Fruit fly (Drosophila melanogaster) whole organism, embryonic: ENCODE data around the gene Wbp2.

Experiments used
- CG10366 ChIP-seq: fragments of 200-800 bp; sonication (Bioruptor generic); IDR thresholded peaks from 2 replicates; pipeline ENCODE4 v1.3.6; 2022; ENCODE audit warnings: missing biosample characterization, missing genetic modification characterization
- CG11093 ChIP-seq: fragments of 200-800 bp; sonication (Bioruptor generic); IDR thresholded peaks from 3 replicates; pipeline ENCODE4 v1.3.6; 2022; ENCODE audit warnings: missing biosample characterization, missing genetic modification characterization
- CG11695 ChIP-seq: fragments of 200-800 bp; sonication (Bioruptor generic); IDR thresholded peaks from 3 replicates; pipeline ENCODE4 v1.3.6; 2022; ENCODE audit warnings: missing biosample characterization, missing genetic modification characterization
- CG12104 ChIP-seq: fragments of 200-800 bp; sonication (Bioruptor generic); optimal IDR thresholded peaks from 3 replicates; lab custom pipeline; 2016; ENCODE audit warnings: missing biosample characterization, missing genetic modification characterization
- CG12155 ChIP-seq: fragments of 200-800 bp; sonication (Bioruptor generic); optimal IDR thresholded peaks from 3 replicates; lab custom pipeline; 2016; ENCODE audit warnings: missing biosample characterization, missing genetic modification characterization
- CG12942 ChIP-seq: fragments of 200-800 bp; sonication (Bioruptor generic); optimal IDR thresholded peaks from 3 replicates; lab custom pipeline; 2016; ENCODE audit warnings: missing biosample characterization, missing genetic modification characterization
- CG13287 ChIP-seq: fragments of 200-800 bp; sonication (Bioruptor generic); IDR thresholded peaks from 2 replicates; pipeline ENCODE4 v1.3.6; 2022; ENCODE audit warnings: missing biosample characterization, missing genetic modification characterization; ENCODE audit not compliant: partially characterized antibody
- CG15601 ChIP-seq: fragments of 200-800 bp; sonication (Bioruptor generic); optimal IDR thresholded peaks from 3 replicates; lab custom pipeline; 2019; ENCODE audit warnings: missing biosample characterization, mild to moderate bottlenecking, missing genetic modification characterization, moderate library complexity
- CG17328 ChIP-seq: fragments of 200-800 bp; sonication (Bioruptor generic); IDR thresholded peaks from 2 replicates; pipeline ENCODE4 v1.3.6; 2022; ENCODE audit warnings: missing biosample characterization, missing genetic modification characterization
- CG2116 ChIP-seq: fragments of 200-800 bp; sonication (Bioruptor generic); optimal IDR thresholded peaks from 3 replicates; lab custom pipeline; 2018; ENCODE audit warnings: missing biosample characterization, mild to moderate bottlenecking, missing genetic modification characterization
- CG2199 ChIP-seq: fragments of 200-800 bp; sonication (Bioruptor generic); IDR thresholded peaks from 3 replicates; pipeline ENCODE4 v1.3.6; 2022; ENCODE audit warnings: missing biosample characterization, missing genetic modification characterization
- CG2712 ChIP-seq: fragments of 200-800 bp; optimal IDR thresholded peaks from 3 replicates; lab custom pipeline; 2019; ENCODE audit warnings: missing biosample characterization, mild to moderate bottlenecking, missing genetic modification characterization, moderate library complexity
- CG30403 ChIP-seq: fragments of 200-800 bp; sonication (Bioruptor generic); optimal IDR thresholded peaks from 3 replicates; lab custom pipeline; 2016; ENCODE audit warnings: missing biosample characterization, missing genetic modification characterization
- CG30431 ChIP-seq: fragments of 200-800 bp; sonication (Bioruptor generic); optimal IDR thresholded peaks from 2 replicates; lab custom pipeline; 2017; ENCODE audit warnings: missing biosample characterization, missing genetic modification characterization
- CG31388 ChIP-seq: fragments of 200-800 bp; sonication (Bioruptor generic); optimal IDR thresholded peaks from 2 replicates; lab custom pipeline; 2016; ENCODE audit warnings: missing biosample characterization, missing genetic modification characterization
- CG32772 ChIP-seq: fragments of 200-800 bp; sonication (Bioruptor generic); IDR thresholded peaks from 2 replicates; pipeline ENCODE4 v1.3.6; 2022; ENCODE audit warnings: missing biosample characterization, missing genetic modification characterization
- CG42726 ChIP-seq: fragments of 200-800 bp; sonication (Bioruptor generic); IDR thresholded peaks from 2 replicates; pipeline ENCODE4 v1.3.6; 2022; ENCODE audit warnings: missing biosample characterization, missing genetic modification characterization; ENCODE audit not compliant: partially characterized antibody
- CG4328 ChIP-seq: fragments of 200-800 bp; sonication (Bioruptor generic); optimal IDR thresholded peaks from 3 replicates; lab custom pipeline; 2017; ENCODE audit warnings: missing biosample characterization, missing genetic modification reagents, missing genetic modification characterization
- CG6254 ChIP-seq: fragments of 200-800 bp; sonication (Bioruptor generic); optimal IDR thresholded peaks from 3 replicates; lab custom pipeline; 2017; ENCODE audit warnings: mild to moderate bottlenecking, missing biosample characterization, missing genetic modification reagents, missing genetic modification characterization
- CG6791 ChIP-seq: fragments of 200-800 bp; sonication (Bioruptor generic); IDR thresholded peaks from 3 replicates; pipeline ENCODE4 v1.3.6; 2022; ENCODE audit warnings: missing biosample characterization, missing genetic modification characterization; ENCODE audit not compliant: partially characterized antibody
- CG7963 ChIP-seq: fragments of 200-800 bp; sonication (Bioruptor generic); IDR thresholded peaks from 3 replicates; pipeline ENCODE4 v1.3.6; 2022; ENCODE audit warnings: missing biosample characterization, missing genetic modification characterization; ENCODE audit not compliant: partially characterized antibody
- Deaf1 ChIP-seq: fragments of 200-800 bp; optimal IDR thresholded peaks from 3 replicates; lab custom pipeline; 2019; ENCODE audit warnings: missing biosample characterization, mild to moderate bottlenecking, missing genetic modification characterization, moderate library complexity
- Gsc ChIP-seq: fragments of 200-800 bp; sonication (Bioruptor generic); IDR thresholded peaks from 2 replicates; pipeline ENCODE4 v1.3.6; 2022; ENCODE audit warnings: missing biosample characterization, missing genetic modification characterization
- Med ChIP-seq: fragments of 200-800 bp; sonication (Bioruptor generic); peaks from one replicate; lab custom pipeline; 2016; ENCODE audit warnings: missing biosample characterization, missing genetic modification characterization, mild to moderate bottlenecking, inconsistent platforms, moderate library complexity
- Oaz ChIP-seq: fragments of 200-800 bp; sonication (Bioruptor generic); IDR thresholded peaks from 2 replicates; pipeline ENCODE4 v1.3.6; 2022; ENCODE audit warnings: missing biosample characterization, missing genetic modification characterization
- Scr ChIP-seq: fragments of 200-800 bp; sonication (Bioruptor generic); IDR thresholded peaks from 2 replicates; pipeline ENCODE4 v1.3.6; 2022; ENCODE audit warnings: missing biosample characterization, missing genetic modification characterization; ENCODE audit not compliant: partially characterized antibody
- TFAM ChIP-seq: fragments of 200-800 bp; sonication (Bioruptor generic); optimal IDR thresholded peaks from 2 replicates; lab custom pipeline; 2017; ENCODE audit warnings: missing biosample characterization, missing genetic modification characterization, inconsistent platforms
- Usf ChIP-seq: fragments of 200-800 bp; sonication (Bioruptor generic); optimal IDR thresholded peaks from 2 replicates; lab custom pipeline; 2017; ENCODE audit warnings: missing genotype, missing biosample characterization, missing genetic modification characterization
- Xbp1 ChIP-seq: fragments of 200-800 bp; sonication (Bioruptor generic); optimal IDR thresholded peaks from 3 replicates; lab custom pipeline; 2016; ENCODE audit warnings: missing biosample characterization, mild to moderate bottlenecking, missing genetic modification characterization
- YL-1 ChIP-seq: fragments of 200-800 bp; sonication (Bioruptor generic); optimal IDR thresholded peaks from 3 replicates; lab custom pipeline; 2017; ENCODE audit warnings: missing biosample characterization, mild to moderate bottlenecking, missing genetic modification characterization
- ab ChIP-seq: fragments of 200-800 bp; sonication (Bioruptor generic); optimal IDR thresholded peaks from 2 replicates; lab custom pipeline; 2016; ENCODE audit warnings: missing biosample characterization, missing genetic modification characterization
- al ChIP-seq: fragments of 200-800 bp; sonication (Bioruptor generic); IDR thresholded peaks from 2 replicates; pipeline ENCODE4 v1.3.6; 2022; ENCODE audit warnings: missing biosample characterization, missing genetic modification characterization
- ash1 ChIP-seq: fragments of 200-800 bp; sonication (Bioruptor generic); optimal IDR thresholded peaks from 2 replicates; lab custom pipeline; 2018; ENCODE audit warnings: missing biosample characterization, mild to moderate bottlenecking, missing genetic modification characterization
- cg ChIP-seq: fragments of 200-800 bp; sonication (Bioruptor generic); optimal IDR thresholded peaks from 3 replicates; lab custom pipeline; 2019; ENCODE audit warnings: missing biosample characterization, mild to moderate bottlenecking, missing genetic modification characterization, moderate library complexity
- corto ChIP-seq: fragments of 200-800 bp; sonication (Bioruptor generic); optimal IDR thresholded peaks from 2 replicates; lab custom pipeline; 2016; ENCODE audit warnings: missing biosample characterization, mild to moderate bottlenecking, missing genetic modification characterization, moderate library complexity
- dati ChIP-seq: fragments of 200-800 bp; sonication (Bioruptor generic); IDR thresholded peaks from 2 replicates; pipeline ENCODE4 v1.3.6; 2022; ENCODE audit warnings: missing biosample characterization, missing genetic modification characterization
- fu2 ChIP-seq: fragments of 200-800 bp; sonication (Bioruptor generic); optimal IDR thresholded peaks from 2 replicates; lab custom pipeline; 2016; ENCODE audit warnings: missing biosample characterization, missing genetic modification characterization
- gce ChIP-seq: fragments of 200-800 bp; sonication (Bioruptor generic); IDR thresholded peaks from 3 replicates; pipeline ENCODE4 v1.3.6; 2022; ENCODE audit warnings: missing biosample characterization, missing genetic modification characterization
- hbn ChIP-seq: fragments of 200-800 bp; sonication (Bioruptor generic); IDR thresholded peaks from 2 replicates; pipeline ENCODE4 v1.3.6; 2022; ENCODE audit warnings: missing biosample characterization, missing genetic modification characterization; ENCODE audit not compliant: partially characterized antibody
- lbe ChIP-seq: fragments of 200-800 bp; sonication (Bioruptor generic); optimal IDR thresholded peaks from 2 replicates; lab custom pipeline; 2016; ENCODE audit warnings: missing biosample characterization, mild to moderate bottlenecking, missing genetic modification characterization
- nerfin-1 ChIP-seq: fragments of 200-800 bp; sonication (Bioruptor generic); optimal IDR thresholded peaks from 3 replicates; lab custom pipeline; 2019; ENCODE audit warnings: missing biosample characterization, mild to moderate bottlenecking, missing genetic modification characterization, moderate library complexity
- nerfin-2 ChIP-seq: fragments of 200-800 bp; sonication (Bioruptor generic); IDR thresholded peaks from 2 replicates; pipeline ENCODE4 v1.3.6; 2022; ENCODE audit warnings: missing biosample characterization, missing genetic modification characterization; ENCODE audit not compliant: partially characterized antibody
- pros ChIP-seq: fragments of 200-800 bp; sonication (Bioruptor generic); optimal IDR thresholded peaks from 3 replicates; lab custom pipeline; 2019; ENCODE audit warnings: missing biosample characterization, mild to moderate bottlenecking, missing genetic modification characterization, moderate library complexity
- rib ChIP-seq: fragments of 200-800 bp; sonication (Bioruptor generic); IDR thresholded peaks from 2 replicates; pipeline ENCODE4 v1.3.6; 2022; ENCODE audit warnings: missing biosample characterization, missing genetic modification characterization
- sd ChIP-seq: fragments of 200-800 bp; sonication (Bioruptor generic); optimal IDR thresholded peaks from 3 replicates; lab custom pipeline; 2018; ENCODE audit warnings: missing biosample characterization, mild to moderate bottlenecking, missing genetic modification characterization, moderate library complexity
- shn ChIP-seq: fragments of 200-800 bp; sonication (Bioruptor generic); optimal IDR thresholded peaks from 3 replicates; lab custom pipeline; 2016; ENCODE audit warnings: missing biosample characterization, missing genetic modification characterization
- sug ChIP-seq: fragments of 200-800 bp; optimal IDR thresholded peaks from 2 replicates; lab custom pipeline; 2019; ENCODE audit warnings: missing biosample characterization, mild to moderate bottlenecking, missing genetic modification characterization, moderate library complexity
- wor ChIP-seq: fragments of 200-800 bp; sonication (Bioruptor generic); IDR thresholded peaks from 2 replicates; pipeline ENCODE4 v1.3.6; 2022; ENCODE audit warnings: missing biosample characterization, missing genetic modification characterization
- zf30C ChIP-seq: fragments of 200-800 bp; sonication (Bioruptor generic); optimal IDR thresholded peaks from 3 replicates; lab custom pipeline; 2018; ENCODE audit warnings: missing biosample characterization, mild to moderate bottlenecking, missing genetic modification characterization

Wbp2 gene

DNA sequence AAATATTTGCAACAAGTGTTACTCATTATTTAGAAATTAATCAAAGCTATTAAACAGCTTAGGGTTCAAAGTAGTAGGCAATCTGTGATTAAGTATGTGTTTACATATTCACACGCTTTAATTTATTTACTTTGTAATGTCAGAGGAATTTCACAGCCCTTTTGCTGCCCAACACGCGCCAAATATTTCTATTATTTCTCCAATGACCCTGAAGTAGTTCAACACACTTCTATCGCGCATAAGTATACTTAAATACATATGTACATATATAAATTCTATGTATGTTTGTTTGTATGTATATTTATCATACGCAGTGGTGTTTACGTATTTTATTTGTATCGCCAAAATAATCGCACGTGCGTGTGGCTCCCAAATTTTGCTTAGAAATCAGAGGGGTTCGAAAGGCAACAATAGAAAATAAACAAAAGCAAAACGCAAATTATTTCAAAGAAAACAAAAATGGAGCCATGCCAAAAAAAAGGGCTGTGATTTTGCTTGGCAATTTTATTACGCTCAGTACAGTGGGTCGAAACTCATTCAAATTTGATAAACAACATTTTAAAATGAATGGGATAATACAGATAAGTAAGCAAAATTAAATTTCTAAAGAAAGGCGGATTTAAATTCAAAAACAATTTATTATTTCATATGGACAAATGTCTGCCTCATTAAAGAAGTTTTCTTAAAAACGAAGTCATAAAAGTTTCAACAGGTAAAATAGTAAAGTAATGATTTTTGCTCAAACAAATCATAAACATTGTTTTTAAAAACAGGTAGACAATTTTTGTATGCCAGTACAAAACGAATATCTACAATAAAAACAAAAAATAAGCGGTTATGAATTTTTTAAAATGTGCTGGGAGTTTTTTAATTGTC, 46.6 kb upstream of the Wbp2 start (continued):
- no peak for TF ChIP-seq CG11695 (GFP tag; lab: Robert Waterston, UW)
- TF ChIP-seq Scr (GFP tag; lab: Robert Waterston, UW), result no peak
- no peak for TF ChIP-seq CG2199 (GFP tag; lab: Robert Waterston, UW)
- TF ChIP-seq CG2712 (tag; lab: Kevin White, UChicago), result peak; percentile 15
- TF ChIP-seq Deaf1 (tag; lab: Kevin White, UChicago), result peak; percentile 22
- TF ChIP-seq fu2 (GFP tag; lab: Kevin White, UChicago), result peak; percentile 47
- no peak for TF ChIP-seq CG12942 (GFP tag; lab: Kevin White, UChicago)
- TF ChIP-seq rib, result peak; percentile 83
- no peak for TF ChIP-seq pros (GFP tag; lab: Kevin White, UChicago)
- TF ChIP-seq CG11093, result no peak
- no peak for TF ChIP-seq CG4328 (GFP tag; lab: Kevin White, UChicago)
- no peak for TF ChIP-seq CG32772 (GFP tag; lab: Robert Waterston, UW)
- TF ChIP-seq CG17328, result no peak
- peak; percentile 23 for TF ChIP-seq CG12155 (GFP tag; lab: Kevin White, UChicago)
- TF ChIP-seq TFAM (GFP tag; lab: Kevin White, UChicago), result no peak
- TF ChIP-seq CG7963 (GFP tag; lab: Robert Waterston, UW), result no peak
- TF ChIP-seq Gsc (GFP tag; lab: Robert Waterston, UW), result no peak
- peak; percentile 64 for TF ChIP-seq CG30403
- TF ChIP-seq Oaz (GFP tag; lab: Robert Waterston, UW), result 0 out of 2 replicates have a peak, but pooled peaks have one; percentile 30
- TF ChIP-seq CG15601 (tag; lab: Kevin White, UChicago), result no peak
- peak; percentile 56 for TF ChIP-seq al (GFP tag; lab: Robert Waterston, UW)
- TF ChIP-seq nerfin-2, result no peak
- TF ChIP-seq corto (GFP tag; lab: Kevin White, UChicago), result no peak
- no peak for TF ChIP-seq nerfin-1
- peak; percentile 44 for TF ChIP-seq CG12104
- peak; percentile 28 for TF ChIP-seq shn (GFP tag; lab: Kevin White, UChicago)
- TF ChIP-seq ash1 (GFP tag; lab: Kevin White, UChicago), result no peak
- no peak for TF ChIP-seq CG10366 (GFP tag; lab: Robert Waterston, UW)
- no peak for TF ChIP-seq Med (GFP tag; lab: Kevin White, UChicago)
- TF ChIP-seq CG30431 (GFP tag; lab: Kevin White, UChicago), result no peak
- no peak for TF ChIP-seq zf30C (GFP tag; lab: Kevin White, UChicago)
- TF ChIP-seq CG2116 (GFP tag; lab: Kevin White, UChicago), result no peak
- no peak for TF ChIP-seq CG6254 (GFP tag; lab: Kevin White, UChicago)
- no peak for TF ChIP-seq gce
- TF ChIP-seq CG6791 (GFP tag; lab: Robert Waterston, UW), result no peak
- TF ChIP-seq Xbp1, result peak; percentile 33
- no peak for TF ChIP-seq lbe (GFP tag; lab: Kevin White, UChicago)
- no peak for TF ChIP-seq Usf (GFP tag; lab: Kevin White, UChicago)
- TF ChIP-seq CG42726 (GFP tag; lab: Robert Waterston, UW), result no peak
- no peak for TF ChIP-seq CG13287 (GFP tag; lab: Robert Waterston, UW)
- TF ChIP-seq YL-1 (GFP tag; lab: Kevin White, UChicago), result no peak
- no peak for TF ChIP-seq wor (GFP tag; lab: Robert Waterston, UW)
- TF ChIP-seq cg, result no peak
- TF ChIP-seq sug (tag; lab: Kevin White, UChicago), result peak; percentile 12
- TF ChIP-seq CG31388 (GFP tag; lab: Kevin White, UChicago), result no peak
- TF ChIP-seq dati (GFP tag; lab: Robert Waterston, UW), result no peak
- no peak for TF ChIP-seq hbn (GFP tag; lab: Robert Waterston, UW)
- TF ChIP-seq ab, result no peak
- TF ChIP-seq sd, result peak; percentile 97
